Worm (Caenorhabditis elegans) whole organism, L3 larva: Measurements from ENCODE around the gene mam-6.

Experiments used
- ama-1 ChIP-seq: fragments of 150-350 bp; optimal IDR thresholded peaks from 2 replicates; lab custom pipeline; 2018
- ceh-16 ChIP-seq: sonication (generic microtip); optimal IDR thresholded peaks from 2 replicates; lab custom pipeline; 2017; ENCODE audit warnings: missing biosample characterization, missing genetic modification characterization
- ceh-28 ChIP-seq: fragments of 150-350 bp; optimal IDR thresholded peaks from 2 replicates; lab custom pipeline; 2014; ENCODE audit warnings: missing biosample characterization, missing genetic modification reagents, missing genetic modification characterization
- ceh-82 ChIP-seq: fragments of 150-350 bp; optimal IDR thresholded peaks from 2 replicates; lab custom pipeline; 2014; ENCODE audit warnings: missing biosample characterization, missing genetic modification characterization
- daf-12 ChIP-seq: fragments of 150-350 bp; optimal IDR thresholded peaks from 2 replicates; lab custom pipeline; 2014; ENCODE audit warnings: missing biosample characterization, missing genetic modification reagents, missing genetic modification characterization
- egl-27 ChIP-seq: sonication (generic microtip); optimal IDR thresholded peaks from 4 replicates; lab custom pipeline; 2017; ENCODE audit warnings: missing biosample characterization, missing genetic modification reagents, missing genetic modification characterization
- elt-1 ChIP-seq: fragments of 150-350 bp; optimal IDR thresholded peaks from 2 replicates; lab custom pipeline; 2014; ENCODE audit warnings: missing biosample characterization, missing genetic modification characterization
- elt-2 ChIP-seq: sonication (generic microtip); optimal IDR thresholded peaks from 2 replicates; lab custom pipeline; 2016; ENCODE audit warnings: missing genetic modification reagents, mild to moderate bottlenecking, missing genetic modification characterization, missing compliant biosample characterization
- elt-3 ChIP-seq, 3 experiments: fragments of 150-350 bp in 1 of 3; sonication (generic microtip) in 2 of 3; optimal IDR thresholded peaks; 2 replicates in 2 of 3; 4 replicates in 1 of 3; lab custom pipeline; 2014 to 2017; ENCODE audit warnings: missing biosample characterization in 3 of 3, missing genetic modification characterization in 3 of 3
- fkh-2 ChIP-seq: fragments of 150-350 bp; optimal IDR thresholded peaks from 2 replicates; lab custom pipeline; 2014; ENCODE audit warnings: missing biosample characterization, missing genetic modification reagents, missing genetic modification characterization
- hmg-11 ChIP-seq: sonication (generic microtip); optimal IDR thresholded peaks from 2 replicates; lab custom pipeline; 2016; ENCODE audit warnings: missing genetic modification characterization, missing compliant biosample characterization
- jun-1 ChIP-seq: fragments of 150-350 bp; optimal IDR thresholded peaks from 2 replicates; lab custom pipeline; 2014; ENCODE audit warnings: missing biosample characterization, missing genetic modification reagents, missing genetic modification characterization
- lin-15B ChIP-seq: fragments of 150-350 bp; optimal IDR thresholded peaks from 2 replicates; lab custom pipeline; 2014; ENCODE audit warnings: missing biosample characterization, missing genetic modification characterization
- lin-39 ChIP-seq: fragments of 150-350 bp; optimal IDR thresholded peaks from 2 replicates; lab custom pipeline; 2018; ENCODE audit warnings: missing biosample characterization, missing genetic modification reagents, missing genetic modification characterization
- lsy-12 ChIP-seq: sonication (generic microtip); optimal IDR thresholded peaks from 2 replicates; lab custom pipeline; 2016; ENCODE audit warnings: mild to moderate bottlenecking, missing genetic modification characterization, missing compliant biosample characterization
- mdl-1 ChIP-seq: fragments of 150-350 bp; optimal IDR thresholded peaks from 2 replicates; lab custom pipeline; 2014; ENCODE audit warnings: missing biosample characterization, missing genetic modification characterization
- nfya-1 ChIP-seq: sonication (generic microtip); optimal IDR thresholded peaks from 2 replicates; lab custom pipeline; 2017; ENCODE audit warnings: missing genetic modification characterization, mild to moderate bottlenecking, missing compliant biosample characterization, antibody characterized with exemption, moderate library complexity; ENCODE audit not compliant: insufficient read depth
- nhr-12 ChIP-seq: fragments of 150-350 bp; optimal IDR thresholded peaks from 2 replicates; lab custom pipeline; 2014; ENCODE audit warnings: missing biosample characterization, missing genetic modification characterization
- nhr-23 ChIP-seq: fragments of 150-350 bp; optimal IDR thresholded peaks from 2 replicates; lab custom pipeline; 2014; ENCODE audit warnings: missing biosample characterization, missing genetic modification reagents, missing genetic modification characterization
- nhr-25 ChIP-seq: sonication (generic microtip); optimal IDR thresholded peaks from 2 replicates; lab custom pipeline; 2017; ENCODE audit warnings: missing biosample characterization, missing genetic modification characterization
- nhr-28 ChIP-seq: fragments of 150-350 bp; optimal IDR thresholded peaks from 2 replicates; lab custom pipeline; 2014; ENCODE audit warnings: missing biosample characterization, missing genetic modification characterization
- nhr-43 ChIP-seq: sonication (generic microtip); optimal IDR thresholded peaks from 2 replicates; lab custom pipeline; 2016; ENCODE audit warnings: mild to moderate bottlenecking, missing genetic modification characterization, missing compliant biosample characterization; ENCODE audit not compliant: poor library complexity, severe bottlenecking
- nhr-67 ChIP-seq: fragments of 150-350 bp; optimal IDR thresholded peaks from 2 replicates; lab custom pipeline; 2014; ENCODE audit warnings: missing biosample characterization, missing genetic modification characterization
- nhr-76 ChIP-seq: fragments of 150-350 bp; sonication (generic microtip); optimal IDR thresholded peaks from 5 replicates; lab custom pipeline; 2014; ENCODE audit warnings: missing biosample characterization, missing genetic modification characterization
- sea-2 ChIP-seq: fragments of 150-350 bp; sonication (generic microtip); optimal IDR thresholded peaks from 4 replicates; lab custom pipeline; 2014; ENCODE audit warnings: missing biosample characterization, missing genetic modification reagents, missing genetic modification characterization
- snpc-4 ChIP-seq: fragments of 150-350 bp; optimal IDR thresholded peaks from 2 replicates; lab custom pipeline; 2014; ENCODE audit warnings: missing biosample characterization, missing genetic modification characterization
- tbx-2 ChIP-seq: sonication (generic microtip); optimal IDR thresholded peaks from 2 replicates; lab custom pipeline; 2016; ENCODE audit warnings: mild to moderate bottlenecking, missing genetic modification characterization, missing compliant biosample characterization
- unc-39 ChIP-seq: sonication (generic microtip); optimal IDR thresholded peaks from 4 replicates; lab custom pipeline; 2017; ENCODE audit warnings: missing biosample characterization, missing genetic modification characterization
- unc-62 ChIP-seq: fragments of 150-350 bp; sonication (generic microtip); optimal IDR thresholded peaks from 4 replicates; lab custom pipeline; 2014; ENCODE audit warnings: missing biosample characterization, missing genetic modification reagents, missing genetic modification characterization
- zag-1 ChIP-seq: fragments of 150-350 bp; optimal IDR thresholded peaks from 2 replicates; lab custom pipeline; 2014; ENCODE audit warnings: missing biosample characterization, missing genetic modification characterization
- ztf-11 ChIP-seq: fragments of 150-350 bp; optimal IDR thresholded peaks from 2 replicates; lab custom pipeline; 2014; ENCODE audit warnings: missing biosample characterization, missing genetic modification characterization
- ztf-4 ChIP-seq: fragments of 150-350 bp; optimal IDR thresholded peaks from 2 replicates; lab custom pipeline; 2014; ENCODE audit warnings: missing biosample characterization, missing genetic modification characterization

mam-6 gene

DNA sequence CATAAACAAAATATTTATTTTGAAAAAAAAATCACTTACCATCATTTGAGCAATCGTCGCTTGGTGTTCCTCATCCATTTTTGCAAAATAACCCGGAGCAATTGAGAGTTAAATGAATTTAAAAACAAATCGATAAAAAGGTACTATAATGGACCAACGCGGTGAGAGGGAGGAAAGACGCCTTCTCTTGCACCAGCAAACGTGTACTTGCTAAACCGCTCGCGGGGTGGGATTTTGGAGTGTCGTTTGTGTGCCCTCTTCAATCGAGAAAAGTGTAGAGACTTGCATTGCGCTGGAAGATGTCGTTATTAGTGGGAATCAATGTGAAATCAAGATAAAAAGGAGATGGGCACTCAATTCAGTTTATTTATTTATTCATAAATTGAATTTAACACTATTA lies 14.7 kb upstream of the mam-6 start, which contains the start of gene H40L08.1:
TSS of gene H40L08.1 (minus strand) at position 292 of the 400 bp plus-strand sequence.
- TF ChIP-seq unc-62 (GFP tag; lab: Kevin White, UChicago) (no peak), nfya-1 (peak; percentile 32), nhr-28 (tag; lab: Kevin White, UChicago) (no peak), hmg-11 (tag; lab: Kevin White, UChicago) (peak; percentile 63), elt-2 (tag; lab: Kevin White, UChicago) (peak; percentile 15), snpc-4 (peak; percentile 42)
- TF ChIP-seq, all 47 proteins: peak for 4

DNA sequence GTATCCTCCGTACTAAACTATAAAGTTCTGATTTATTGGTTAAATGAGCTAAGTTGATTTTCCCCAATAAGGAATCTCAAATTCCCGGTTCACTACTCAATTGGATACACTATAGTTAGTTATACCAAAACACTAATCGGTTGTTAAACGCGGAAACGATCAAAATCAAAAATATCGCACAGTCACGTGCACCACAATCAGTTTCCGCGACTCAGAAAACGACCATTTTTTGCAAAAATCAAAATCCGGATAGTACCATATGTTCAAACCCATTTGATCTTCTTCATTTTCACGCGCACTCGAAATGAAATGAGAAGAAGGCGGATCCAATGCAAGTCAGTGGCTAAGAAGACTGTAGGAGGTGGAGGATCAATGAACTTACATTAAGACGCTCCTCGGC lies 12.3 kb upstream of the mam-6 start:
- no peak for TF ChIP-seq ceh-82 (tag; lab: Kevin White, UChicago)
- no peak for TF ChIP-seq ztf-4 (tag; lab: Kevin White, UChicago)
- TF ChIP-seq tbx-2 (tag; lab: Kevin White, UChicago), result no peak
- TF ChIP-seq ama-1 (lab: Kevin White, UChicago), result peak; percentile 30
- TF ChIP-seq nhr-76 (tag; lab: Kevin White, UChicago), result no peak
- TF ChIP-seq nhr-12 (tag; lab: Kevin White, UChicago), result no peak
- no peak for TF ChIP-seq nhr-28 (tag; lab: Kevin White, UChicago)
- peak; percentile 45 for TF ChIP-seq nhr-43

DNA sequence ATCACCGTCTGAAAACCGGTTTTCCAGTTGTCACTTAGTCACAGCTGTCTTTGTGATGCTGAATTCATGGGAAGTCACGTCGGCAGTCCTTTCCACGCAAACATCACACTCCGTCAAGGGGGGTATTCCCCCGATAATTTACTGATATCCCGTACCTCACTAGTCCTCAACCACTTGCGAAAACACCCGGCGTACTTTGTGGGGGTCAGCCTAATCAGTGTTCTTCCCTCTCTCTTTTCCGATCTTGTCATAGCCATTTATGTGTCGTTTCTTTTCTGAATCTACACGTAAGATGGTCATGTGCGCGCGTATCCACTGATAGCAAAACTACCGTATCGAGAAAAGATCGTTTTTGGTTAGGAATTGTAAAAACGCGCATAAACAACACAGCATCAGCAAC lies 10.3 kb upstream of the mam-6 start:
- TF ChIP-seq nhr-25 (tag; lab: Kevin White, UChicago), result peak; percentile 81
- peak; percentile 50 for TF ChIP-seq tbx-2 (tag; lab: Kevin White, UChicago)
- TF ChIP-seq elt-3 (tag; optimal IDR thresholded peaks at IDR 0.05; lab: Kevin White, UChicago), result peak in 2 of 3 experiments; percentile 16 to 62
- TF ChIP-seq egl-27 (tag; lab: Kevin White, UChicago), result no peak
- peak; percentile 71 for TF ChIP-seq nhr-23 (tag; lab: Kevin White, UChicago)
- peak; percentile 86 for TF ChIP-seq nhr-43
- TF ChIP-seq daf-12 (tag; lab: Kevin White, UChicago), result no peak

DNA sequence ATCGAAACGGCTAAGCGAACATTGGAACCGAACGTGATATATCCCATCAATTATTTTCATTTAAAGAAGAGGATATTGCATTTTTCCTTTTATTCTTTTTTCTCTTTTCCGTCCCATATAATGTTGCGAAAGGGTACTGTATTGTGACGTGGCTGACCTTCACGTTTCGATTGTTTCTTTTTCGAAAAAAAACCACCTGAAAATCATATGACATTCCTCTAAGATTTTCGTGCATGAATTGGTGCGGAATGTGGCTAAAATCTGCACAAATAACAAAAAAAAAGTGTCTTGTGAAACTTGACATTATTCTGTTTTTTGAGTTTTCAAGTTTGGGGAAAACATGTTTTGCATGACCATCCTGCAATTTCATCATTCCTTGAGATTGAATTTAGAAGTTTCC lies 9.1 kb upstream of the mam-6 start:
- TF ChIP-seq unc-39 (no peak), ama-1 (lab: Kevin White, UChicago) (peak; percentile 2)

DNA sequence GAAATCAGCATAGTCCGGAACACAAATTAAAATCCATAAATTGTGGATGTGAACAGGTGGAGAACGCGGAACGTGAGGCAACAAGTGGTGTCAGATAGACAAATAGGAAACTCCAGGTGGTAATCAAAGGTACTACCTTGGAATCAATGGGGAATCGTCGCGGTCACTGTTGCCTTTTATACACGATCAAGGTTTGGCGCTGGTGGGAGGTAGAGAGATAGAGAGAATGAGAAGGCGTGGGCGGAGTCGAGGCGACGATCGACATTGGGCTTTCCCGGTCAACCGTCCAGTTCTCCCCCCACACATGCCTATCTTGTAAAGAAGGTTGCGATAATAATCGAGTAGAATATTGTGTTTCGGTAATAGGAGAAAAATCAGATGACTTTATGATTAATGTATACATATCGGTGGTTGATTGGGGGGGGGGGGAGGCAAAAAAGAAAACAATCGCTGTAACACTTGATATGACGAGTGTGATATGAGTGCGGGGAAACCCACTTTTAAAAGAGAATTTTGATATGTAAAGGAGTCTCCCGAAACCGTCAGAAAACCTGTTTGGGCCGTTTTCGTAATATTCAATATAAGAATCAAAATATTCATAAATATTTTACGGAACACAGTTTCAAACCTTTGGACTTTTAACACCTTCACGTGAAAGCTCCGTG lies 8.6 kb upstream of the mam-6 start, which contains the start of the genes H40L08.8, H40L08.2 and H40L08.7:
TSS of gene H40L08.8 (minus strand) at position 37 of the 665 bp plus-strand sequence.
TSS of gene H40L08.2 (minus strand) at position 148 of the 665 bp plus-strand sequence.
TSS of gene H40L08.7 (minus strand) at position 148 of the 665 bp plus-strand sequence.
- TF ChIP-seq ama-1 (lab: Kevin White, UChicago), result peak; percentile 90
- no peak for TF ChIP-seq mdl-1 (tag; lab: Kevin White, UChicago)
- no peak for TF ChIP-seq nhr-67 (tag; lab: Kevin White, UChicago)
- TF ChIP-seq elt-2 (tag; lab: Kevin White, UChicago), result no peak
- peak; percentile 30 for TF ChIP-seq elt-1 (tag; lab: Kevin White, UChicago)
- no peak for TF ChIP-seq nhr-28 (tag; lab: Kevin White, UChicago)
- TF ChIP-seq daf-12 (tag; lab: Kevin White, UChicago), result no peak
- peak; percentile 0 for TF ChIP-seq lin-39 (tag; lab: Kevin White, UChicago)
- TF ChIP-seq sea-2 (GFP tag; lab: Kevin White, UChicago), result no peak
- TF ChIP-seq lsy-12 (tag; lab: Kevin White, UChicago), result no peak
- no peak for TF ChIP-seq ztf-4 (tag; lab: Kevin White, UChicago)
- TF ChIP-seq ceh-28, result peak; percentile 6
- TF ChIP-seq jun-1, result no peak
- no peak for TF ChIP-seq zag-1 (tag; lab: Kevin White, UChicago)
- TF ChIP-seq snpc-4, result peak; percentile 5
- peak; percentile 77 for TF ChIP-seq nhr-25 (tag; lab: Kevin White, UChicago)
- no peak for TF ChIP-seq fkh-2 (tag; lab: Kevin White, UChicago)
- TF ChIP-seq elt-3 (tag; optimal IDR thresholded peaks at IDR 0.05; lab: Kevin White, UChicago), result peak in 1 of 3 experiments; percentile 43
- TF ChIP-seq lin-15B (tag; lab: Kevin White, UChicago), result no peak
- TF ChIP-seq hmg-11 (tag; lab: Kevin White, UChicago), result no peak
- no peak for TF ChIP-seq ceh-16 (tag; lab: Kevin White, UChicago)
- peak; percentile 61 for TF ChIP-seq nhr-43
- no peak for TF ChIP-seq nfya-1
- no peak for TF ChIP-seq ztf-11 (tag; lab: Kevin White, UChicago)
- TF ChIP-seq nhr-23 (tag; lab: Kevin White, UChicago), result peak; percentile 79
- TF ChIP-seq nhr-12 (tag; lab: Kevin White, UChicago), result no peak
